Worm (Caenorhabditis elegans): ENCODE data around the gene T24B8.3.
A peak's percentile ranks its signal among the peaks of the same experiment; 100 is the strongest.

The T24B8.3 gene

ce11 chrII:9054604-9055003 is 6.3 kb downstream of the T24B8.3 start, which contains the start of gene chmp-7 (continued):
- TF ChIP-seq let-526 (GFP tag; IDR thresholded peaks at IDR 0.05) (no peak), ztf-6 (GFP tag; IDR thresholded peaks at IDR 0.05) (no peak), Y53F4B.3 (GFP tag; IDR thresholded peaks at IDR 0.05) (no peak), die-1 (tag; optimal IDR thresholded peaks at IDR 0.05) (no peak), lin-35 (GFP tag; optimal IDR thresholded peaks at IDR 0.05) (peak in 1 of 3 experiments; percentile 90), ekl-4 (GFP tag; IDR thresholded peaks at IDR 0.05) (peak; percentile 54; the same call in 1 of the 2 replicates), pbrm-1 (GFP tag; IDR thresholded peaks at IDR 0.05) (peak; percentile 82), C17E4.6 (GFP tag; IDR thresholded peaks at IDR 0.05) (no peak), madf-8 (GFP tag; conservative IDR thresholded peaks at IDR 0.05) (peak; percentile 55), lsy-27 (tag; optimal IDR thresholded peaks at IDR 0.05; ENCODE audit: borderline replicate concordance, insufficient read depth) (peak; percentile 86), F55B11.4 (tag; optimal IDR thresholded peaks at IDR 0.05; ENCODE audit: borderline replicate concordance, insufficient read depth) (no peak), lin-54 (GFP tag; optimal IDR thresholded peaks at IDR 0.05) (peak; percentile 98), ztf-28 (GFP tag; IDR thresholded peaks at IDR 0.05) (peak; percentile 68; the same call in 1 of the 2 replicates), him-1 (tag; optimal IDR thresholded peaks at IDR 0.05) (peak; percentile 7), F39B2.1 (GFP tag; IDR thresholded peaks at IDR 0.05) (no peak), madf-3 (GFP tag; IDR thresholded peaks at IDR 0.05) (0 out of 2 replicates have a peak, but pooled peaks have one; percentile 64), unc-62 (GFP tag; optimal IDR thresholded peaks at IDR 0.05) (no peak), lir-1 (GFP tag; conservative IDR thresholded peaks at IDR 0.05) (0 out of 2 replicates have a peak, but pooled peaks have one; percentile 43), hlh-26 (GFP tag; conservative IDR thresholded peaks at IDR 0.05) (no peak), rpc-1 (optimal IDR thresholded peaks at IDR 0.05) (no peak), rpc-1 (tag; optimal IDR thresholded peaks at IDR 0.05) (no peak), F49E8.2 (tag; optimal IDR thresholded peaks at IDR 0.05; ENCODE audit: insufficient read depth) (peak; percentile 63), bed-1 (GFP tag; IDR thresholded peaks at IDR 0.05) (no peak), lin-26 (GFP tag; IDR thresholded peaks at IDR 0.05) (no peak), F33H1.4 (GFP tag; IDR thresholded peaks at IDR 0.05) (peak; percentile 65), F23B12.7 (tag; optimal IDR thresholded peaks at IDR 0.05; ENCODE audit: insufficient read depth) (peak; percentile 90), dpl-1 (GFP tag; optimal IDR thresholded peaks at IDR 0.05) (peak; percentile 86), ZK185.1 (tag; optimal IDR thresholded peaks at IDR 0.05; ENCODE audit: poor library complexity, severe bottlenecking) (peak; percentile 70), Y53G8AR.9 (GFP tag; conservative IDR thresholded peaks at IDR 0.05) (no peak), sea-2 (GFP tag; IDR thresholded peaks at IDR 0.05) (no peak), hsf-1 (GFP tag; IDR thresholded peaks at IDR 0.05) (0 out of 2 replicates have a peak, but pooled peaks have one; percentile 57), ama-1 (optimal IDR thresholded peaks at IDR 0.05) (peak; percentile 19), ama-1 (GFP tag; optimal IDR thresholded peaks at IDR 0.05) (no peak), egl-44 (GFP tag; IDR thresholded peaks at IDR 0.05) (no peak), xnd-1 (tag; optimal IDR thresholded peaks at IDR 0.05) (peak; percentile 4), nfya-2 (GFP tag; IDR thresholded peaks at IDR 0.05) (no peak), attf-6 (GFP tag; IDR thresholded peaks at IDR 0.05) (no peak), pha-4 (tag; optimal IDR thresholded peaks at IDR 0.05) (peak; percentile 75), tlf-1 (GFP tag; optimal IDR thresholded peaks at IDR 0.05) (peak; percentile 74), cebp-1 (GFP tag; IDR thresholded peaks at IDR 0.05) (0 out of 2 replicates have a peak, but pooled peaks have one; percentile 28), cebp-1 (tag; optimal IDR thresholded peaks at IDR 0.05) (peak; percentile 75), ceh-91 (GFP tag; IDR thresholded peaks at IDR 0.05) (peak; percentile 70), nhr-80 (tag; optimal IDR thresholded peaks at IDR 0.05) (peak; percentile 53), Y95B8A.8 (GFP tag; IDR thresholded peaks at IDR 0.05) (peak; percentile 41; the same call in 1 of the 2 replicates), egrh-3 (GFP tag; IDR thresholded peaks at IDR 0.05) (no peak), zim-3 (tag; optimal IDR thresholded peaks at IDR 0.05) (no peak), F57C9.4 (tag; optimal IDR thresholded peaks at IDR 0.05) (no peak), ceh-79 (tag; optimal IDR thresholded peaks at IDR 0.05) (no peak), mxl-1 (tag; optimal IDR thresholded peaks at IDR 0.05) (no peak)
